Fruit fly (Drosophila melanogaster): ENCODE data around the gene CG14262.

CG14262 gene

dm6 chr3R:27288202-27289135, 23.2 kb upstream of the CG14262 start, which contains the start of the genes bigmax and Hmu (continued):
- TF ChIP-seq GATAe (GFP tag; conservative IDR thresholded peaks at IDR 0.05), result peak; percentile 77
- peak; percentile 65 for TF ChIP-seq CG30431 (GFP tag; optimal IDR thresholded peaks at IDR 0.05)
- TF ChIP-seq unc-4 (GFP tag; IDR thresholded peaks at IDR 0.05; ENCODE audit: partially characterized antibody), result peak; percentile 98
- peak; percentile 44 for TF ChIP-seq abd-A (tag; optimal IDR thresholded peaks at IDR 0.05)
- no peak for TF ChIP-seq CG4360 (GFP tag; IDR thresholded peaks at IDR 0.05)
- peak; percentile 88 for TF ChIP-seq CG7786 (GFP tag; optimal IDR thresholded peaks at IDR 0.05)
- TF ChIP-seq gro (GFP tag; optimal IDR thresholded peaks at IDR 0.05), result peak; percentile 91
- TF ChIP-seq Nf-YA (GFP tag; IDR thresholded peaks at IDR 0.05), result peak; percentile 45; the same call in 1 of the 2 replicates
- peak; percentile 56; the same call in 1 of the 2 replicates for TF ChIP-seq Rx (GFP tag; IDR thresholded peaks at IDR 0.05)
- peak; percentile 74 for TF ChIP-seq CG12104 (GFP tag; optimal IDR thresholded peaks at IDR 0.05)
- TF ChIP-seq CG9876 (GFP tag; optimal IDR thresholded peaks at IDR 0.05), result peak; percentile 93
- peak; percentile 86 for TF ChIP-seq ERR (GFP tag; optimal IDR thresholded peaks at IDR 0.05)
- peak; percentile 78 for TF ChIP-seq Gug (GFP tag; IDR thresholded peaks at IDR 0.05)
- TF ChIP-seq Lpt (GFP tag; optimal IDR thresholded peaks at IDR 0.05), result no peak
- TF ChIP-seq scrt (GFP tag; optimal IDR thresholded peaks at IDR 0.05), result peak; percentile 72
- peak; percentile 95 for TF ChIP-seq CG16813 (GFP tag; IDR thresholded peaks at IDR 0.05; ENCODE audit: partially characterized antibody)
- TF ChIP-seq hbn (GFP tag; IDR thresholded peaks at IDR 0.05; ENCODE audit: partially characterized antibody), result peak; percentile 94
- peak; percentile 67; the same call in 2 of the 3 replicates for TF ChIP-seq CG11560 (tag; IDR thresholded peaks at IDR 0.05)
- peak; percentile 52 for TF ChIP-seq grn (GFP tag; optimal IDR thresholded peaks at IDR 0.05)
- peak; percentile 87 for TF ChIP-seq CG34376 (GFP tag; optimal IDR thresholded peaks at IDR 0.05)
- peak; percentile 75 for TF ChIP-seq tgo (GFP tag; IDR thresholded peaks at IDR 0.05)
- TF ChIP-seq row (GFP tag; IDR thresholded peaks at IDR 0.05), result peak; percentile 97
- no peak for TF ChIP-seq bigmax (GFP tag; optimal IDR thresholded peaks at IDR 0.05)
- TF ChIP-seq CG17186 (GFP tag; optimal IDR thresholded peaks at IDR 0.05), result peak; percentile 64
- TF ChIP-seq sc (optimal IDR thresholded peaks at IDR 0.05), result no peak
- peak; percentile 3 for TF ChIP-seq sc (GFP tag; optimal IDR thresholded peaks at IDR 0.05)
- TF ChIP-seq CG11723 (GFP tag; optimal IDR thresholded peaks at IDR 0.05), result peak; percentile 53
- TF ChIP-seq CG16779 (GFP tag; IDR thresholded peaks at IDR 0.05), result peak; percentile 60
- TF ChIP-seq Sry-β (GFP tag; optimal IDR thresholded peaks at IDR 0.05), result no peak
- no peak for TF ChIP-seq corto (GFP tag; optimal IDR thresholded peaks at IDR 0.05)
- peak; percentile 80 for TF ChIP-seq Aef1 (GFP tag; IDR thresholded peaks at IDR 0.05)
- TF ChIP-seq CG12942 (GFP tag; optimal IDR thresholded peaks at IDR 0.05), result peak; percentile 84
- peak; percentile 91 for TF ChIP-seq CG14441 (GFP tag; IDR thresholded peaks at IDR 0.05)
- TF ChIP-seq hb (GFP tag; IDR thresholded peaks at IDR 0.05; ENCODE audit: partially characterized antibody), result peak; percentile 85
- no peak for TF ChIP-seq lov (optimal IDR thresholded peaks at IDR 0.05)
- no peak for TF ChIP-seq lov (GFP tag; IDR thresholded peaks at IDR 0.05)
- TF ChIP-seq Fer1 (GFP tag; optimal IDR thresholded peaks at IDR 0.05), result peak; percentile 79
- peak; percentile 71 for TF ChIP-seq Fer2 (tag; optimal IDR thresholded peaks at IDR 0.05)
- peak; percentile 88 for TF ChIP-seq CG14710 (tag; optimal IDR thresholded peaks at IDR 0.05)
- TF ChIP-seq CG7839 (tag; optimal IDR thresholded peaks at IDR 0.05), result peak; percentile 84
- peak; percentile 77 for TF ChIP-seq CG18764 (GFP tag; optimal IDR thresholded peaks at IDR 0.05)
- TF ChIP-seq ab (GFP tag; optimal IDR thresholded peaks at IDR 0.05), result peak; percentile 13
- peak; percentile 92 for TF ChIP-seq vvl (GFP tag; IDR thresholded peaks at IDR 0.05)
- TF ChIP-seq cad (GFP tag; optimal IDR thresholded peaks at IDR 0.05), result no peak
- TF ChIP-seq CG32772 (GFP tag; IDR thresholded peaks at IDR 0.05), result peak; percentile 80
- peak; percentile 89 for TF ChIP-seq lab (GFP tag; optimal IDR thresholded peaks at IDR 0.05)
- peak; percentile 83 for TF ChIP-seq sug (tag; optimal IDR thresholded peaks at IDR 0.05)
- peak; percentile 31 for TF ChIP-seq CG11398 (GFP tag; optimal IDR thresholded peaks at IDR 0.05)
- TF ChIP-seq CG5953 (GFP tag; IDR thresholded peaks at IDR 0.05), result no peak; the same call in 1 of the 2 replicates
